Fruit fly (Drosophila melanogaster) whole organism, embryonic: ENCODE data around the gene CG16779.
A peak's percentile ranks its signal among the peaks of the same experiment; 100 is the strongest.

Source experiments
- Bgb ChIP-seq: fragments of 200-800 bp; sonication (Bioruptor generic); IDR thresholded peaks from 2 replicates; pipeline ENCODE4 v1.3.6; 2022; ENCODE audit warnings: missing biosample characterization, missing genetic modification characterization; ENCODE audit not compliant: partially characterized antibody
- BtbVII ChIP-seq: fragments of 200-800 bp; sonication (Bioruptor generic); optimal IDR thresholded peaks from 3 replicates; lab custom pipeline; 2017; ENCODE audit warnings: missing biosample characterization, mild to moderate bottlenecking, missing genetic modification characterization
- CG10321 ChIP-seq: fragments of 200-800 bp; sonication (Bioruptor generic); IDR thresholded peaks from 2 replicates; pipeline ENCODE4 v1.3.6; 2022; ENCODE audit warnings: missing biosample characterization, missing genetic modification characterization
- CG10462 ChIP-seq: fragments of 200-800 bp; sonication (Bioruptor generic); optimal IDR thresholded peaks from 2 replicates; lab custom pipeline; 2016; ENCODE audit warnings: missing biosample characterization, missing genetic modification characterization
- CG12071 ChIP-seq: fragments of 200-800 bp; sonication (Bioruptor generic); optimal IDR thresholded peaks from 3 replicates; lab custom pipeline; 2018; ENCODE audit warnings: missing biosample characterization, mild to moderate bottlenecking, missing genetic modification characterization
- CG12236 ChIP-seq: fragments of 200-800 bp; sonication (Bioruptor generic); optimal IDR thresholded peaks from 2 replicates; lab custom pipeline; 2016; ENCODE audit warnings: missing biosample characterization, missing genetic modification characterization
- CG14014 ChIP-seq: fragments of 200-800 bp; sonication (Bioruptor generic); IDR thresholded peaks from 2 replicates; pipeline ENCODE4 v1.3.6; 2022; ENCODE audit warnings: missing biosample characterization, missing genetic modification characterization
- CG14667 ChIP-seq: fragments of 200-800 bp; sonication (Bioruptor generic); IDR thresholded peaks from 2 replicates; pipeline ENCODE4 v1.3.6; 2022; ENCODE audit warnings: missing biosample characterization, missing genetic modification characterization
- CG15601 ChIP-seq: fragments of 200-800 bp; sonication (Bioruptor generic); optimal IDR thresholded peaks from 3 replicates; lab custom pipeline; 2019; ENCODE audit warnings: missing biosample characterization, mild to moderate bottlenecking, missing genetic modification characterization, moderate library complexity
- CG15696 ChIP-seq: fragments of 200-800 bp; sonication (Bioruptor generic); optimal IDR thresholded peaks from 2 replicates; lab custom pipeline; 2019; ENCODE audit warnings: missing biosample characterization, mild to moderate bottlenecking, missing genetic modification characterization, moderate library complexity
- CG1647 ChIP-seq: fragments of 200-800 bp; sonication (Bioruptor generic); optimal IDR thresholded peaks from 3 replicates; lab custom pipeline; 2016; ENCODE audit warnings: missing biosample characterization, missing genetic modification characterization
- CG17385 ChIP-seq: fragments of 200-800 bp; sonication (Bioruptor generic); optimal IDR thresholded peaks from 3 replicates; lab custom pipeline; 2018; ENCODE audit warnings: missing biosample characterization, mild to moderate bottlenecking, missing genetic modification characterization
- CG2875 ChIP-seq: fragments of 200-800 bp; sonication (Bioruptor generic); optimal IDR thresholded peaks from 2 replicates; lab custom pipeline; 2017; ENCODE audit warnings: missing biosample characterization, mild to moderate bottlenecking, missing genetic modification characterization, missing genetic modification reagents
- CG31224 ChIP-seq: fragments of 200-800 bp; sonication (Bioruptor generic); IDR thresholded peaks from 2 replicates; pipeline ENCODE4 v1.3.6; 2022; ENCODE audit warnings: missing biosample characterization, missing genetic modification characterization
- CG33213 ChIP-seq: fragments of 200-800 bp; sonication (Bioruptor generic); optimal IDR thresholded peaks from 3 replicates; lab custom pipeline; 2016; ENCODE audit warnings: missing biosample characterization, missing genetic modification characterization
- CG3726 ChIP-seq: fragments of 200-800 bp; sonication (Bioruptor generic); IDR thresholded peaks from 3 replicates; pipeline ENCODE4, ENCODE4 v1.3.6; 2022; ENCODE audit warnings: missing biosample characterization, missing genetic modification characterization
- CG4360 ChIP-seq: fragments of 200-800 bp; sonication (Bioruptor generic); IDR thresholded peaks from 2 replicates; pipeline ENCODE4 v1.3.6; 2022; ENCODE audit warnings: missing biosample characterization, missing genetic modification characterization
- CG4424 ChIP-seq: fragments of 200-800 bp; sonication (Bioruptor generic); optimal IDR thresholded peaks from 3 replicates; lab custom pipeline; 2016; ENCODE audit warnings: missing biosample characterization, missing genetic modification characterization
- CG4854 ChIP-seq: fragments of 200-800 bp; sonication (Bioruptor generic); optimal IDR thresholded peaks from 2 replicates; lab custom pipeline; 2016; ENCODE audit warnings: missing biosample characterization, missing genetic modification characterization, inconsistent platforms
- CG6813 ChIP-seq: fragments of 200-800 bp; sonication (Bioruptor generic); optimal IDR thresholded peaks from 2 replicates; lab custom pipeline; 2017; ENCODE audit warnings: missing biosample characterization, missing genetic modification characterization, mild to moderate bottlenecking, moderate library complexity, missing genetic modification reagents
- CG7786 ChIP-seq: fragments of 200-800 bp; sonication (Bioruptor generic); optimal IDR thresholded peaks from 2 replicates; lab custom pipeline; 2016; ENCODE audit warnings: missing biosample characterization, missing genetic modification characterization
- CG8290 ChIP-seq, 3 experiments: fragments of 200-800 bp; sonication (Bioruptor generic); optimal IDR thresholded peaks; 2 replicates each; lab custom pipeline; 2016 to 2019; ENCODE audit warnings: missing biosample characterization in 3 of 3, missing genetic modification characterization in 3 of 3, mild to moderate bottlenecking in 2 of 3, moderate library complexity in 1 of 3
- CTCF ChIP-seq: fragments of 200-800 bp; sonication (Bioruptor generic); optimal IDR thresholded peaks from 2 replicates; lab custom pipeline; 2017; ENCODE audit warnings: missing biosample characterization, mild to moderate bottlenecking, missing genetic modification characterization, moderate library complexity
- CkIIα-i1 ChIP-seq: fragments of 200-800 bp; sonication (Bioruptor generic); IDR thresholded peaks from 2 replicates; pipeline ENCODE4 v1.3.6; 2022; ENCODE audit warnings: missing biosample characterization, missing genetic modification characterization
- Dbx ChIP-seq: fragments of 200-800 bp; sonication (Bioruptor generic); IDR thresholded peaks from 3 replicates; pipeline ENCODE4 v1.3.6; 2022; ENCODE audit warnings: missing biosample characterization, missing genetic modification characterization
- Dref ChIP-seq: fragments of 200-800 bp; sonication (Bioruptor generic); IDR thresholded peaks from 2 replicates; pipeline ENCODE4 v1.3.6; 2022; ENCODE audit warnings: missing biosample characterization, missing genetic modification characterization
- HLH54F ChIP-seq: fragments of 200-800 bp; sonication (Bioruptor generic); optimal IDR thresholded peaks from 3 replicates; lab custom pipeline; 2016; ENCODE audit warnings: missing biosample characterization, missing genetic modification characterization
- Hmx ChIP-seq: fragments of 200-800 bp; sonication (Bioruptor generic); optimal IDR thresholded peaks from 2 replicates; lab custom pipeline; 2016; ENCODE audit warnings: missing biosample characterization, missing genetic modification characterization
- Hr3 ChIP-seq: fragments of 200-800 bp; sonication (Bioruptor generic); optimal IDR thresholded peaks from 3 replicates; lab custom pipeline; 2016; ENCODE audit warnings: missing biosample characterization, missing genetic modification characterization
- Sry-δ ChIP-seq: fragments of 200-800 bp; sonication (Bioruptor generic); optimal IDR thresholded peaks from 2 replicates; lab custom pipeline; 2016; ENCODE audit warnings: missing biosample characterization, missing genetic modification characterization
- Trl ChIP-seq, 3 experiments: fragments of >200 bp in 2 of 3; fragments of 200-800 bp in 1 of 3; sonication (Bioruptor generic) in 1 of 3; optimal IDR thresholded peaks; 2 replicates in 1 of 3; 3 replicates in 2 of 3; lab custom pipeline; 2016 to 2017; ENCODE audit warnings: missing biosample characterization in 1 of 3, missing genetic modification characterization in 1 of 3
- Xrp1 ChIP-seq: fragments of 200-800 bp; sonication (Bioruptor generic); IDR thresholded peaks from 2 replicates; pipeline ENCODE4 v1.3.6; 2022; ENCODE audit warnings: missing biosample characterization, missing genetic modification characterization
- ase ChIP-seq: fragments of 200-800 bp; sonication (Bioruptor generic); IDR thresholded peaks from 3 replicates; pipeline ENCODE4 v1.3.6; 2022; ENCODE audit warnings: missing biosample characterization, missing genetic modification characterization
- ci ChIP-seq: fragments of 200-800 bp; sonication (Bioruptor generic); IDR thresholded peaks from 3 replicates; pipeline ENCODE4 v1.3.6; 2022; ENCODE audit warnings: missing biosample characterization, missing genetic modification characterization
- danr ChIP-seq: fragments of 200-800 bp; sonication (Bioruptor generic); IDR thresholded peaks from 2 replicates; pipeline ENCODE4 v1.3.6; 2022; ENCODE audit warnings: missing biosample characterization, missing genetic modification characterization
- esg ChIP-seq: fragments of 200-800 bp; sonication (Bioruptor generic); conservative IDR thresholded peaks from 2 replicates; pipeline ENCODE4 v1.3.6; 2022; ENCODE audit warnings: missing biosample characterization, missing genetic modification characterization
- exex ChIP-seq: fragments of 200-800 bp; sonication (Bioruptor generic); optimal IDR thresholded peaks from 4 replicates; lab custom pipeline; 2018; ENCODE audit warnings: missing biosample characterization, mild to moderate bottlenecking, missing genetic modification characterization, moderate library complexity
- ftz-f1 ChIP-seq: fragments of 200-800 bp; sonication (Bioruptor generic); optimal IDR thresholded peaks from 2 replicates; lab custom pipeline; 2016; ENCODE audit warnings: missing biosample characterization, missing genetic modification characterization
- lola ChIP-seq, 3 experiments: fragments of >200 bp in 2 of 3; fragments of 200-800 bp in 1 of 3; sonication (Bioruptor generic) in 1 of 3; optimal IDR thresholded peaks; 2 replicates each; lab custom pipeline; 2017 to 2019; ENCODE audit warnings: missing biosample characterization in 3 of 3, missing genetic modification characterization in 3 of 3, mild to moderate bottlenecking in 1 of 3, moderate library complexity in 1 of 3
- maf-S ChIP-seq: fragments of 200-800 bp; sonication (Bioruptor generic); optimal IDR thresholded peaks from 2 replicates; lab custom pipeline; 2016; ENCODE audit warnings: missing biosample characterization, missing genetic modification characterization
- nmo ChIP-seq: fragments of 200-800 bp; sonication (Bioruptor generic); optimal IDR thresholded peaks from 2 replicates; lab custom pipeline; 2018; ENCODE audit warnings: missing biosample characterization, mild to moderate bottlenecking, missing genetic modification characterization, moderate library complexity
- org-1 ChIP-seq: fragments of 200-800 bp; sonication (Bioruptor generic); optimal IDR thresholded peaks from 2 replicates; lab custom pipeline; 2017; ENCODE audit warnings: missing biosample characterization, missing genetic modification characterization
- peb ChIP-seq: fragments of 200-800 bp; sonication (Bioruptor generic); IDR thresholded peaks from 2 replicates; pipeline ENCODE4 v1.3.6; 2022; ENCODE audit warnings: missing biosample characterization, missing genetic modification characterization
- pho ChIP-seq: fragments of 200-800 bp; sonication (Bioruptor generic); optimal IDR thresholded peaks from 2 replicates; lab custom pipeline; 2016; ENCODE audit warnings: missing biosample characterization, missing genetic modification characterization
- psq ChIP-seq: fragments of 200-800 bp; sonication (Bioruptor generic); optimal IDR thresholded peaks from 2 replicates; lab custom pipeline; 2017; ENCODE audit warnings: missing biosample characterization, missing genetic modification characterization
- shn ChIP-seq: fragments of 200-800 bp; sonication (Bioruptor generic); optimal IDR thresholded peaks from 3 replicates; lab custom pipeline; 2016; ENCODE audit warnings: missing biosample characterization, missing genetic modification characterization
- slbo ChIP-seq: fragments of 200-800 bp; sonication (Bioruptor generic); IDR thresholded peaks from 2 replicates; pipeline ENCODE4 v1.3.6; 2022; ENCODE audit warnings: missing biosample characterization, missing genetic modification characterization
- tgo ChIP-seq: fragments of 200-800 bp; sonication (Bioruptor generic); IDR thresholded peaks from 3 replicates; pipeline ENCODE4 v1.3.6; 2022; ENCODE audit warnings: missing biosample characterization, missing genetic modification characterization
- zfh2 ChIP-seq: fragments of 200-800 bp; sonication (Bioruptor generic); optimal IDR thresholded peaks from 2 replicates; lab custom pipeline; 2016; ENCODE audit warnings: missing biosample characterization, missing genetic modification characterization

Gene CG16779

dm6 chr3R:9527907-9528842 lies 34.7 kb upstream of the CG16779 start (continued):
- TF ChIP-seq CG14014 (GFP tag; lab: Robert Waterston, UW) = peak; percentile 90
- TF ChIP-seq org-1 = peak; percentile 87
- TF ChIP-seq CG2875 (GFP tag; lab: Kevin White, UChicago) = peak; percentile 49
- TF ChIP-seq Trl (optimal IDR thresholded peaks at IDR 0.05; lab: Kevin White, UChicago) = no peak
- TF ChIP-seq Trl (GFP tag; optimal IDR thresholded peaks at IDR 0.05; lab: Kevin White, UChicago) = peak; percentile 96
- TF ChIP-seq Dref (GFP tag; lab: Robert Waterston, UW) = peak; percentile 46; the same call in 1 of the 2 replicates
- TF ChIP-seq lola (GFP tag; optimal IDR thresholded peaks at IDR 0.05; lab: Kevin White, UChicago) = no peak
- peak; percentile 92 for TF ChIP-seq BtbVII (GFP tag; lab: Kevin White, UChicago)
- peak; percentile 7 for TF ChIP-seq CG12236 (GFP tag; lab: Kevin White, UChicago)
- peak; percentile 97 for TF ChIP-seq Dbx (GFP tag; lab: Robert Waterston, UW)
- TF ChIP-seq CG15696 (tag; lab: Kevin White, UChicago) = peak; percentile 38
- TF ChIP-seq CG14667 (GFP tag; lab: Robert Waterston, UW) = peak; percentile 76
- TF ChIP-seq Hr3 (GFP tag; lab: Kevin White, UChicago) = peak; percentile 64
- peak; percentile 92 for TF ChIP-seq CG4854 (GFP tag; lab: Kevin White, UChicago)
- no peak for TF ChIP-seq CG8290 (GFP tag; optimal IDR thresholded peaks at IDR 0.05; lab: Kevin White, UChicago)
- TF ChIP-seq CG8290 (tag; optimal IDR thresholded peaks at IDR 0.05; lab: Kevin White, UChicago) = peak in 1 of 2 experiments; percentile 94
- TF ChIP-seq CG6813 (GFP tag; lab: Kevin White, UChicago) = peak; percentile 89
- TF ChIP-seq esg (GFP tag; lab: Robert Waterston, UW) = peak; percentile 83
- TF ChIP-seq CG4360 = peak; percentile 12; the same call in 1 of the 2 replicates
- TF ChIP-seq CTCF = no peak
- peak; percentile 87 for TF ChIP-seq CG7786 (GFP tag; lab: Kevin White, UChicago)
- TF ChIP-seq CG33213 = peak; percentile 89
- TF ChIP-seq CkIIα-i1 (GFP tag; lab: Robert Waterston, UW) = peak; percentile 66
- peak; percentile 93 for TF ChIP-seq slbo (GFP tag; lab: Robert Waterston, UW)
- TF ChIP-seq shn = peak; percentile 83
- peak; percentile 94 for TF ChIP-seq CG1647 (GFP tag; lab: Kevin White, UChicago)
- peak; percentile 84 for TF ChIP-seq CG4424 (GFP tag; lab: Kevin White, UChicago)
- TF ChIP-seq psq = peak; percentile 7
- TF ChIP-seq ci (GFP tag; lab: Robert Waterston, UW) = peak; percentile 88
- peak; percentile 58 for TF ChIP-seq Sry-δ (GFP tag; lab: Kevin White, UChicago)
- peak; percentile 86 for TF ChIP-seq CG3726 (GFP tag; lab: Robert Waterston, UW)
- peak; percentile 78 for TF ChIP-seq danr
- TF ChIP-seq CG17385 = peak; percentile 77
- peak; percentile 65; the same call in 1 of the 2 replicates for TF ChIP-seq peb
- peak; percentile 94 for TF ChIP-seq zfh2 (GFP tag; lab: Kevin White, UChicago)
- TF ChIP-seq CG10462 (GFP tag; lab: Kevin White, UChicago) = peak; percentile 5
- peak; percentile 90 for TF ChIP-seq Xrp1 (GFP tag; lab: Robert Waterston, UW)
- peak; percentile 77 for TF ChIP-seq nmo (GFP tag; lab: Kevin White, UChicago)
- peak; percentile 90 for TF ChIP-seq CG31224
- TF ChIP-seq maf-S = peak; percentile 85
- TF ChIP-seq tgo = peak; percentile 91
- peak; percentile 87 for TF ChIP-seq pho
- no peak for TF ChIP-seq CG15601 (tag; lab: Kevin White, UChicago)
- TF ChIP-seq ftz-f1 (GFP tag; lab: Kevin White, UChicago) = peak; percentile 65
- peak; percentile 59 for TF ChIP-seq CG10321 (GFP tag; lab: Robert Waterston, UW)
- peak; percentile 85 for TF ChIP-seq ase (GFP tag; lab: Robert Waterston, UW)
- peak; percentile 86 for TF ChIP-seq exex (tag; lab: Kevin White, UChicago)
- peak; percentile 39; the same call in 1 of the 2 replicates for TF ChIP-seq Bgb (GFP tag; lab: Robert Waterston, UW)
- peak; percentile 95 for TF ChIP-seq CG12071 (GFP tag; lab: Kevin White, UChicago)
- peak; percentile 81 for TF ChIP-seq HLH54F (GFP tag; lab: Kevin White, UChicago)
- peak; percentile 73 for TF ChIP-seq Hmx
